Fruit fly (Drosophila melanogaster) whole organism, embryonic: Measurements from ENCODE around the gene Mfe2.

ENCODE experiments used
- Bgb ChIP-seq: fragments of 200-800 bp; sonication (Bioruptor generic); IDR thresholded peaks from 2 replicates; pipeline ENCODE4 v1.3.6; 2022; ENCODE audit warnings: missing biosample characterization, missing genetic modification characterization; ENCODE audit not compliant: partially characterized antibody
- CG10267 ChIP-seq: fragments of 200-800 bp; sonication (Bioruptor generic); optimal IDR thresholded peaks from 2 replicates; lab custom pipeline; 2018; ENCODE audit warnings: missing biosample characterization, mild to moderate bottlenecking, missing genetic modification characterization, moderate library complexity
- CG10654 ChIP-seq: fragments of 200-800 bp; sonication (Bioruptor generic); optimal IDR thresholded peaks from 2 replicates; lab custom pipeline; 2016; ENCODE audit warnings: missing biosample characterization, missing genetic modification characterization
- CG10979 ChIP-seq: fragments of 200-800 bp; sonication (Bioruptor generic); optimal IDR thresholded peaks from 2 replicates; lab custom pipeline; 2018; ENCODE audit warnings: missing biosample characterization, mild to moderate bottlenecking, missing genetic modification characterization, moderate library complexity
- CG12299 ChIP-seq: fragments of 200-800 bp; sonication (Bioruptor generic); optimal IDR thresholded peaks from 2 replicates; lab custom pipeline; 2018; ENCODE audit warnings: missing biosample characterization, mild to moderate bottlenecking, missing genetic modification characterization
- CG12659 ChIP-seq: fragments of 200-800 bp; sonication (Bioruptor generic); optimal IDR thresholded peaks from 3 replicates; lab custom pipeline; 2017; ENCODE audit warnings: mild to moderate bottlenecking, missing biosample characterization, missing genetic modification reagents, missing genetic modification characterization
- CG15601 ChIP-seq: fragments of 200-800 bp; sonication (Bioruptor generic); optimal IDR thresholded peaks from 3 replicates; lab custom pipeline; 2019; ENCODE audit warnings: missing biosample characterization, mild to moderate bottlenecking, missing genetic modification characterization, moderate library complexity
- CG17385 ChIP-seq: fragments of 200-800 bp; sonication (Bioruptor generic); optimal IDR thresholded peaks from 3 replicates; lab custom pipeline; 2018; ENCODE audit warnings: missing biosample characterization, mild to moderate bottlenecking, missing genetic modification characterization
- CG17612 ChIP-seq: fragments of 200-800 bp; sonication (Bioruptor generic); IDR thresholded peaks from 2 replicates; pipeline ENCODE4 v1.3.6; 2022; ENCODE audit warnings: missing biosample characterization, missing genetic modification characterization
- CG1832 ChIP-seq: fragments of 200-800 bp; sonication (Bioruptor generic); optimal IDR thresholded peaks from 2 replicates; lab custom pipeline; 2017; ENCODE audit warnings: missing biosample characterization, mild to moderate bottlenecking, missing genetic modification characterization, inconsistent platforms
- CG18599 ChIP-seq: fragments of 200-800 bp; sonication (Bioruptor generic); optimal IDR thresholded peaks from 3 replicates; lab custom pipeline; 2017; ENCODE audit warnings: missing biosample characterization, missing genetic modification characterization, mild to moderate bottlenecking, moderate library complexity, missing genetic modification reagents
- CG31388 ChIP-seq: fragments of 200-800 bp; sonication (Bioruptor generic); optimal IDR thresholded peaks from 2 replicates; lab custom pipeline; 2016; ENCODE audit warnings: missing biosample characterization, missing genetic modification characterization
- CG3163 ChIP-seq: fragments of 200-800 bp; sonication (Bioruptor generic); optimal IDR thresholded peaks from 3 replicates; lab custom pipeline; 2016; ENCODE audit warnings: missing biosample characterization, missing genetic modification characterization
- CG42726 ChIP-seq: fragments of 200-800 bp; sonication (Bioruptor generic); IDR thresholded peaks from 2 replicates; pipeline ENCODE4 v1.3.6; 2022; ENCODE audit warnings: missing biosample characterization, missing genetic modification characterization; ENCODE audit not compliant: partially characterized antibody
- CG4707 ChIP-seq: fragments of 200-800 bp; sonication (Bioruptor generic); optimal IDR thresholded peaks from 2 replicates; lab custom pipeline; 2018; ENCODE audit warnings: missing biosample characterization, mild to moderate bottlenecking, missing genetic modification characterization, moderate library complexity
- CG6175 ChIP-seq: fragments of 200-800 bp; sonication (Bioruptor generic); IDR thresholded peaks from 3 replicates; pipeline ENCODE4 v1.3.6; 2022; ENCODE audit warnings: missing biosample characterization, missing genetic modification characterization
- CG8359 ChIP-seq: fragments of 200-800 bp; sonication (Bioruptor generic); optimal IDR thresholded peaks from 2 replicates; lab custom pipeline; 2017; ENCODE audit warnings: missing biosample characterization, mild to moderate bottlenecking, missing genetic modification characterization, borderline replicate concordance
- CG9817 ChIP-seq: fragments of 200-800 bp; sonication (Bioruptor generic); optimal IDR thresholded peaks from 2 replicates; lab custom pipeline; 2018; ENCODE audit warnings: missing biosample characterization, mild to moderate bottlenecking, missing genetic modification characterization, moderate library complexity
- CrebB ChIP-seq: fragments of 200-800 bp; sonication (Bioruptor generic); optimal IDR thresholded peaks from 3 replicates; lab custom pipeline; 2018; ENCODE audit warnings: missing biosample characterization, mild to moderate bottlenecking, missing genetic modification characterization
- Fer3 ChIP-seq: fragments of 200-800 bp; sonication (Bioruptor generic); optimal IDR thresholded peaks from 2 replicates; lab custom pipeline; 2018; ENCODE audit warnings: missing biosample characterization, mild to moderate bottlenecking, missing genetic modification characterization, moderate library complexity
- HLH3B ChIP-seq: fragments of 200-800 bp; sonication (Bioruptor generic); IDR thresholded peaks from 2 replicates; pipeline ENCODE4 v1.3.6; 2022; ENCODE audit warnings: missing biosample characterization, missing genetic modification characterization
- HLH4C ChIP-seq: fragments of 200-800 bp; sonication (Bioruptor generic); IDR thresholded peaks from 3 replicates; pipeline ENCODE4 v1.3.6; 2022; ENCODE audit warnings: missing biosample characterization, missing genetic modification characterization; ENCODE audit not compliant: partially characterized antibody
- Jarid2 ChIP-seq: fragments of 200-800 bp; sonication (Bioruptor generic); optimal IDR thresholded peaks from 3 replicates; lab custom pipeline; 2017; ENCODE audit warnings: mild to moderate bottlenecking, missing biosample characterization, missing genetic modification reagents, missing genetic modification characterization
- Lim3 ChIP-seq: fragments of 200-800 bp; sonication (Bioruptor generic); IDR thresholded peaks from 2 replicates; pipeline ENCODE4 v1.3.6; 2022; ENCODE audit warnings: missing biosample characterization, missing genetic modification characterization
- MTF-1 ChIP-seq: fragments of 200-800 bp; sonication (Bioruptor generic); optimal IDR thresholded peaks from 2 replicates; lab custom pipeline; 2018; ENCODE audit warnings: missing biosample characterization, mild to moderate bottlenecking, missing genetic modification characterization, borderline replicate concordance
- NFAT ChIP-seq: fragments of 200-800 bp; sonication (Bioruptor generic); IDR thresholded peaks from 2 replicates; pipeline ENCODE4 v1.3.6; 2022; ENCODE audit warnings: missing biosample characterization, missing genetic modification characterization
- Poxn ChIP-seq: fragments of 200-800 bp; sonication (Bioruptor generic); IDR thresholded peaks from 2 replicates; pipeline ENCODE4 v1.3.6; 2022; ENCODE audit warnings: missing biosample characterization, missing genetic modification characterization
- Side ChIP-seq: fragments of 200-800 bp; sonication (Bioruptor generic); optimal IDR thresholded peaks from 2 replicates; lab custom pipeline; 2016; ENCODE audit warnings: missing biosample characterization, missing genetic modification characterization
- bab2 ChIP-seq: fragments of 200-800 bp; sonication (Bioruptor generic); optimal IDR thresholded peaks from 2 replicates; lab custom pipeline; 2016; ENCODE audit warnings: missing biosample characterization, missing genetic modification characterization
- crol ChIP-seq: fragments of 200-800 bp; sonication (Bioruptor generic); IDR thresholded peaks from 2 replicates; pipeline ENCODE4 v1.3.6; 2022; ENCODE audit warnings: missing biosample characterization, missing genetic modification characterization
- crp ChIP-seq, 2 experiments: fragments of 200-800 bp; sonication (Bioruptor generic); optimal IDR thresholded peaks; 2 replicates in 1 of 2; 3 replicates in 1 of 2; lab custom pipeline; 2017; ENCODE audit warnings: missing biosample characterization in 2 of 2, missing genetic modification characterization in 2 of 2, mild to moderate bottlenecking in 1 of 2, moderate library complexity in 1 of 2
- dan ChIP-seq: fragments of 200-800 bp; sonication (Bioruptor generic); IDR thresholded peaks from 2 replicates; pipeline ENCODE4 v1.3.6; 2022; ENCODE audit warnings: missing biosample characterization, missing genetic modification characterization
- esg ChIP-seq: fragments of 200-800 bp; sonication (Bioruptor generic); conservative IDR thresholded peaks from 2 replicates; pipeline ENCODE4 v1.3.6; 2022; ENCODE audit warnings: missing biosample characterization, missing genetic modification characterization
- grn ChIP-seq: fragments of 200-800 bp; sonication (Bioruptor generic); optimal IDR thresholded peaks from 3 replicates; lab custom pipeline; 2017; ENCODE audit warnings: missing biosample characterization, missing genetic modification characterization
- hb ChIP-seq: fragments of 200-800 bp; sonication (Bioruptor generic); IDR thresholded peaks from 3 replicates; pipeline ENCODE4 v1.3.6; 2022; ENCODE audit warnings: missing biosample characterization, missing genetic modification characterization; ENCODE audit not compliant: partially characterized antibody
- her ChIP-seq: fragments of 200-800 bp; sonication (Bioruptor generic); optimal IDR thresholded peaks from 2 replicates; lab custom pipeline; 2016; ENCODE audit warnings: missing biosample characterization, missing genetic modification characterization
- lola ChIP-seq, 3 experiments: fragments of >200 bp in 2 of 3; fragments of 200-800 bp in 1 of 3; sonication (Bioruptor generic) in 1 of 3; optimal IDR thresholded peaks; 2 replicates each; lab custom pipeline; 2017 to 2019; ENCODE audit warnings: missing biosample characterization in 3 of 3, missing genetic modification characterization in 3 of 3, mild to moderate bottlenecking in 1 of 3, moderate library complexity in 1 of 3
- maf-S ChIP-seq: fragments of 200-800 bp; sonication (Bioruptor generic); optimal IDR thresholded peaks from 2 replicates; lab custom pipeline; 2016; ENCODE audit warnings: missing biosample characterization, missing genetic modification characterization
- pb ChIP-seq: fragments of 200-800 bp; sonication (Bioruptor generic); optimal IDR thresholded peaks from 3 replicates; lab custom pipeline; 2016; ENCODE audit warnings: missing biosample characterization, missing genetic modification characterization
- prd ChIP-seq, 3 experiments: fragments of >200 bp in 2 of 3; fragments of 200-800 bp in 1 of 3; sonication (Bioruptor generic) in 1 of 3; optimal IDR thresholded peaks in 2 of 3; IDR thresholded peaks in 1 of 3; 2 replicates in 2 of 3; 3 replicates in 1 of 3; pipeline versions ENCODE4 v1.3.6 to Lab custom; 2017 to 2022; ENCODE audit warnings: missing biosample characterization in 1 of 3, missing genetic modification characterization in 1 of 3
- seq ChIP-seq: fragments of 200-800 bp; sonication (Bioruptor generic); IDR thresholded peaks from 2 replicates; pipeline ENCODE4 v1.3.6; 2022; ENCODE audit warnings: missing biosample characterization, missing genetic modification characterization
- so ChIP-seq: fragments of 200-800 bp; sonication (Bioruptor generic); IDR thresholded peaks from 3 replicates; pipeline ENCODE4 v1.3.6; 2022; ENCODE audit warnings: missing biosample characterization, missing genetic modification characterization
- ssp ChIP-seq: fragments of 200-800 bp; sonication (Bioruptor generic); IDR thresholded peaks from 2 replicates; pipeline ENCODE4 v1.3.6; 2022; ENCODE audit warnings: missing biosample characterization, missing genetic modification characterization
- tll ChIP-seq, 2 experiments: fragments of 200-800 bp in 1 of 2; fragments of >200 bp in 1 of 2; sonication (Bioruptor generic) in 1 of 2; optimal IDR thresholded peaks; 2 replicates each; lab custom pipeline; 2017 to 2019; ENCODE audit warnings: missing biosample characterization in 2 of 2, missing genetic modification characterization in 2 of 2, mild to moderate bottlenecking in 1 of 2, moderate library complexity in 1 of 2
- ttk ChIP-seq: fragments of 200-800 bp; sonication (Bioruptor generic); IDR thresholded peaks from 2 replicates; pipeline ENCODE4 v2.1.2; 2022; ENCODE audit warnings: missing biosample characterization, missing genetic modification characterization
- vnd ChIP-seq: fragments of 200-800 bp; sonication (Bioruptor generic); IDR thresholded peaks from 3 replicates; pipeline ENCODE4 v1.3.6; 2022; ENCODE audit warnings: missing biosample characterization, missing genetic modification characterization; ENCODE audit not compliant: partially characterized antibody
- vvl ChIP-seq: fragments of 200-800 bp; sonication (Bioruptor generic); IDR thresholded peaks from 2 replicates; pipeline ENCODE4 v1.3.6; 2022; ENCODE audit warnings: missing biosample characterization, missing genetic modification characterization

Mfe2 gene

dm6 chrX:16320197-16320921 lies 49.6 kb downstream of the Mfe2 start, which contains the start of gene Cyp1 (continued):
- peak; percentile 68; the same call in 2 of the 3 replicates for TF ChIP-seq HLH4C (GFP tag; lab: Robert Waterston, UW)
- peak; percentile 73; the same call in 1 of the 2 replicates for TF ChIP-seq NFAT (GFP tag; lab: Robert Waterston, UW)
- no peak for TF ChIP-seq CG10979 (tag; lab: Kevin White, UChicago)
- peak; percentile 74 for TF ChIP-seq ssp
- TF ChIP-seq lola (GFP tag; optimal IDR thresholded peaks at IDR 0.05; lab: Kevin White, UChicago) = no peak
- TF ChIP-seq grn (GFP tag; lab: Kevin White, UChicago) = no peak
- TF ChIP-seq dan (GFP tag; lab: Robert Waterston, UW) = no peak
- peak; percentile 12 for TF ChIP-seq Side
- TF ChIP-seq crol = no peak
- TF ChIP-seq CG31388 (GFP tag; lab: Kevin White, UChicago) = no peak
- no peak for TF ChIP-seq Poxn (GFP tag; lab: Robert Waterston, UW)
- no peak for TF ChIP-seq maf-S (GFP tag; lab: Kevin White, UChicago)
- peak; percentile 73 for TF ChIP-seq her (GFP tag; lab: Kevin White, UChicago)
- TF ChIP-seq Fer3 (tag; lab: Kevin White, UChicago) = no peak
- no peak; the same call in 1 of the 2 replicates for TF ChIP-seq esg (GFP tag; lab: Robert Waterston, UW)
- TF ChIP-seq ttk (GFP tag; lab: Robert Waterston, UW) = no peak
- TF ChIP-seq CG12299 (tag; lab: Kevin White, UChicago) = no peak
- no peak for TF ChIP-seq MTF-1 (GFP tag; lab: Kevin White, UChicago)
- peak; percentile 89 for TF ChIP-seq Bgb (GFP tag; lab: Robert Waterston, UW)
- TF ChIP-seq vnd = peak; percentile 69
- no peak for TF ChIP-seq CG8359 (GFP tag; lab: Kevin White, UChicago)
- TF ChIP-seq hb = peak; percentile 69; the same call in 1 of the 3 replicates
- no peak for TF ChIP-seq prd (optimal IDR thresholded peaks at IDR 0.05; lab: Kevin White, UChicago)
- peak; percentile 72 for TF ChIP-seq prd (GFP tag; IDR thresholded peaks at IDR 0.05; lab: Robert Waterston, UW)
- TF ChIP-seq CG12659 (GFP tag; lab: Kevin White, UChicago) = peak; percentile 60
- no peak for TF ChIP-seq CrebB (tag; lab: Kevin White, UChicago)
- TF ChIP-seq tll (GFP tag; optimal IDR thresholded peaks at IDR 0.05; lab: Kevin White, UChicago) = no peak
- 0 out of 3 replicates have a peak, but pooled peaks have one; percentile 16 for TF ChIP-seq CG6175 (GFP tag; lab: Robert Waterston, UW)
- no peak for TF ChIP-seq CG10654
- 0 out of 3 replicates have a peak, but pooled peaks have one; percentile 30 for TF ChIP-seq so
- TF ChIP-seq vvl (GFP tag; lab: Robert Waterston, UW) = peak; percentile 55
- no peak for TF ChIP-seq CG17612 (GFP tag; lab: Robert Waterston, UW)
- TF ChIP-seq CG3163 (GFP tag; lab: Kevin White, UChicago) = no peak
- no peak for TF ChIP-seq CG15601
- TF ChIP-seq bab2 = no peak
- TF ChIP-seq crp (GFP tag; optimal IDR thresholded peaks at IDR 0.05; lab: Kevin White, UChicago) = no peak
- no peak for TF ChIP-seq Jarid2 (GFP tag; lab: Kevin White, UChicago)
- TF ChIP-seq CG10267 (tag; lab: Kevin White, UChicago) = no peak
- peak; percentile 92 for TF ChIP-seq CG42726 (GFP tag; lab: Robert Waterston, UW)
- no peak for TF ChIP-seq Lim3 (GFP tag; lab: Robert Waterston, UW)
- TF ChIP-seq CG18599 (GFP tag; lab: Kevin White, UChicago) = no peak
- no peak for TF ChIP-seq CG1832 (GFP tag; lab: Kevin White, UChicago)
- TF ChIP-seq seq = peak; percentile 63
- peak; percentile 19; the same call in 1 of the 2 replicates for TF ChIP-seq HLH3B (GFP tag; lab: Robert Waterston, UW)
- no peak for TF ChIP-seq CG4707 (GFP tag; lab: Kevin White, UChicago)
- TF ChIP-seq pb = no peak
- TF ChIP-seq CG9817 (tag; lab: Kevin White, UChicago) = peak; percentile 38
- no peak for TF ChIP-seq CG17385 (GFP tag; lab: Kevin White, UChicago)
